Worm (Caenorhabditis elegans) whole organism, mixed stage, embryonic: ENCODE data around the gene affl-2.

Experiments
- M03D4.4 ChIP-seq: sonication (generic microtip); optimal IDR thresholded peaks from 2 replicates; lab custom pipeline; 2017; ENCODE audit warnings: mild to moderate bottlenecking, missing genetic modification characterization, missing compliant biosample characterization
- bed-3 ChIP-seq: fragments of 200-800 bp; sonication (Bioruptor generic); optimal IDR thresholded peaks from 3 replicates; lab custom pipeline; 2018; ENCODE audit warnings: mild to moderate bottlenecking, missing genetic modification characterization, moderate library complexity, missing compliant biosample characterization
- ceh-39 ChIP-seq: fragments of 150-350 bp; optimal IDR thresholded peaks from 2 replicates; lab custom pipeline; 2014; ENCODE audit warnings: missing biosample characterization, missing genetic modification characterization
- ceh-43 ChIP-seq: fragments of 200-800 bp; sonication (Bioruptor generic); optimal IDR thresholded peaks from 2 replicates; lab custom pipeline; 2018; ENCODE audit warnings: mild to moderate bottlenecking, missing genetic modification characterization, moderate library complexity, missing compliant biosample characterization
- ceh-83 ChIP-seq: fragments of 200-800 bp; sonication (Bioruptor generic); optimal IDR thresholded peaks from 2 replicates; lab custom pipeline; 2018; ENCODE audit warnings: mild to moderate bottlenecking, missing genetic modification characterization, missing compliant biosample characterization
- ces-1 ChIP-seq: fragments of 150-350 bp; optimal IDR thresholded peaks from 2 replicates; lab custom pipeline; 2014; ENCODE audit warnings: missing biosample characterization, missing genetic modification reagents, missing genetic modification characterization
- drap-1 ChIP-seq: fragments of 200-800 bp; sonication (Bioruptor generic); optimal IDR thresholded peaks from 3 replicates; lab custom pipeline; 2018; ENCODE audit warnings: mild to moderate bottlenecking, missing genetic modification characterization, missing compliant biosample characterization
- elt-1 ChIP-seq: sonication (generic microtip); optimal IDR thresholded peaks from 2 replicates; lab custom pipeline; 2017; ENCODE audit warnings: missing genetic modification characterization, mild to moderate bottlenecking, missing compliant biosample characterization, antibody characterized with exemption, moderate library complexity, borderline replicate concordance; ENCODE audit not compliant: insufficient read depth
- elt-3 ChIP-seq: fragments of 150-350 bp; optimal IDR thresholded peaks from 2 replicates; lab custom pipeline; 2014; ENCODE audit warnings: missing biosample characterization, missing genetic modification characterization
- flh-1 ChIP-seq: fragments of 200-800 bp; sonication (Bioruptor generic); optimal IDR thresholded peaks from 2 replicates; lab custom pipeline; 2018; ENCODE audit warnings: mild to moderate bottlenecking, missing genetic modification characterization, moderate library complexity, missing compliant biosample characterization
- ham-2 ChIP-seq: fragments of 200-800 bp; sonication (Bioruptor generic); optimal IDR thresholded peaks from 2 replicates; lab custom pipeline; 2018; ENCODE audit warnings: mild to moderate bottlenecking, missing genetic modification characterization, missing compliant biosample characterization
- hlh-1 ChIP-seq: fragments of 150-350 bp; optimal IDR thresholded peaks from 2 replicates; lab custom pipeline; 2014; ENCODE audit warnings: missing biosample characterization, missing genetic modification reagents, missing genetic modification characterization
- lin-13 ChIP-seq: fragments of 150-350 bp; optimal IDR thresholded peaks from 2 replicates; lab custom pipeline; 2014; ENCODE audit warnings: missing biosample characterization, missing genetic modification characterization
- lsy-2 ChIP-seq: fragments of 150-350 bp; optimal IDR thresholded peaks from 2 replicates; lab custom pipeline; 2014; ENCODE audit warnings: missing biosample characterization, missing genetic modification characterization
- mab-5 ChIP-seq: fragments of 150-350 bp; optimal IDR thresholded peaks from 2 replicates; lab custom pipeline; 2014; ENCODE audit warnings: missing biosample characterization, missing genetic modification characterization
- mep-1 ChIP-seq: fragments of 150-350 bp; optimal IDR thresholded peaks from 2 replicates; lab custom pipeline; 2017; ENCODE audit warnings: missing biosample characterization, missing genetic modification reagents, missing genetic modification characterization, inconsistent platforms
- mls-2 ChIP-seq: sonication (generic microtip); optimal IDR thresholded peaks from 2 replicates; lab custom pipeline; 2016; ENCODE audit warnings: mild to moderate bottlenecking, missing genetic modification characterization, moderate library complexity, missing compliant biosample characterization
- nhr-12 ChIP-seq: fragments of 150-350 bp; optimal IDR thresholded peaks from 2 replicates; lab custom pipeline; 2014; ENCODE audit warnings: missing biosample characterization, missing genetic modification characterization
- nhr-237 ChIP-seq: fragments of 150-350 bp; optimal IDR thresholded peaks from 2 replicates; lab custom pipeline; 2014; ENCODE audit warnings: missing biosample characterization, missing genetic modification characterization
- nhr-28 ChIP-seq: fragments of 150-350 bp; optimal IDR thresholded peaks from 2 replicates; lab custom pipeline; 2014; ENCODE audit warnings: missing biosample characterization, missing genetic modification characterization
- nhr-76 ChIP-seq: sonication (generic microtip); optimal IDR thresholded peaks from 2 replicates; lab custom pipeline; 2017; ENCODE audit warnings: missing biosample characterization, missing genetic modification characterization
- pha-4 ChIP-seq: fragments of 150-350 bp; optimal IDR thresholded peaks from 2 replicates; lab custom pipeline; 2018; ENCODE audit warnings: missing biosample characterization, missing genetic modification reagents, missing genetic modification characterization
- sem-2 ChIP-seq: fragments of 200-800 bp; sonication (Bioruptor generic); optimal IDR thresholded peaks from 2 replicates; lab custom pipeline; 2018; ENCODE audit warnings: mild to moderate bottlenecking, missing genetic modification characterization, missing compliant biosample characterization
- snpc-4 ChIP-seq: fragments of 150-350 bp; optimal IDR thresholded peaks from 2 replicates; lab custom pipeline; 2014; ENCODE audit warnings: missing biosample characterization, missing genetic modification characterization
- sptf-1 ChIP-seq: sonication (generic microtip); optimal IDR thresholded peaks from 2 replicates; lab custom pipeline; 2017; ENCODE audit warnings: mild to moderate bottlenecking, missing genetic modification characterization, moderate library complexity, missing compliant biosample characterization
- tbx-8 ChIP-seq: fragments of 200-800 bp; sonication (Bioruptor generic); optimal IDR thresholded peaks from 2 replicates; lab custom pipeline; 2018; ENCODE audit warnings: mild to moderate bottlenecking, missing genetic modification characterization, moderate library complexity, missing compliant biosample characterization
- unc-120 ChIP-seq: sonication (generic microtip); optimal IDR thresholded peaks from 2 replicates; lab custom pipeline; 2017; ENCODE audit warnings: missing genetic modification characterization, missing compliant biosample characterization; ENCODE audit not compliant: poor library complexity, severe bottlenecking
- unc-39 ChIP-seq: fragments of 150-350 bp; optimal IDR thresholded peaks from 2 replicates; lab custom pipeline; 2014; ENCODE audit warnings: missing biosample characterization, missing genetic modification characterization
- unc-62 ChIP-seq: fragments of 150-350 bp; optimal IDR thresholded peaks from 2 replicates; lab custom pipeline; 2014; ENCODE audit warnings: missing biosample characterization, missing genetic modification reagents, missing genetic modification characterization
- ztf-11 ChIP-seq: fragments of 150-350 bp; optimal IDR thresholded peaks from 2 replicates; lab custom pipeline; 2014; ENCODE audit warnings: missing biosample characterization, missing genetic modification characterization

The affl-2 gene

DNA sequence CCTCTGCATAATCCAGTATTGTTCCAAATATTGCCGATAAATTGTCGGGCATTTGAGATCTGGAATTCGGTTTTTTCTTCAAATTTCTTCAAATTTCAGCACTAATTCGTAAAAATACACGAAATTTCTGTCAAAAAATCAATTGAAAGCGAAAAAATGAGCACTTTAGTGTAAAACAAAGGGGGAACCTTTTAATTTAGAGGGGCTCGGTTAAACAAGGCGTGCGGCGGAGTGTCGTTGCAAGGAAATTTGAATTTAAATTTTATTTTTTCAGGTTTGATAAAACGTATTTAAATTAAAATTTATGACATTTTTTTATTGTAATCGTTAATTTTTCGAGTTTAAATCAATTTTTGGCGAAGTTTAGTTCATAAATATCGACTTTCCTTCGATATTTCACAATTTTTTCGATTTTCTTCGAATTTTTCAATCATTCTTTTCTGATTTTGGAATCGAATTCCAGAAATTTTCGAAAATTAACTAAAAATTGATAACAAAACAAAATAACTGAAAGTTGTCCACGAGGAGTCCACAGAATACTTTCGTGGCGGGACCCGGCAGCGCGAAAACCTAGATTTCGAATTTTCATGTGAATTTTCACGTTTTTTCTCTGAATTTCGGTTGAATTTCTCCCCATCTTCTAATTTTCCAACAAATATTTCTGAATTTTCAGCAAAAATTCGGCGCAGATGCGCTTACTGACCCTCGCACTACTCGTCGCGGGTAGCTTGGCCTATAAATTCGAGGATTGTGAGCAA, 37.1 kb downstream of the affl-2 start, which contains the start of the genes magu-1 and nemp-1:
TSS of gene magu-1 (minus strand) at position 59 of the 758 bp plus-strand sequence.
TSS of gene nemp-1 (plus strand) at position 674 of the 758 bp plus-strand sequence.
- TF ChIP-seq ces-1 (peak; percentile 25), mab-5 (tag; lab: Kevin White, UChicago) (no peak), drap-1 (GFP tag; lab: Kevin White, UChicago) (no peak), snpc-4 (tag; lab: Kevin White, UChicago) (no peak), tbx-8 (GFP tag; lab: Kevin White, UChicago) (no peak), sem-2 (GFP tag; lab: Kevin White, UChicago) (no peak)
- TF ChIP-seq, all 35 proteins: peak for 1

DNA sequence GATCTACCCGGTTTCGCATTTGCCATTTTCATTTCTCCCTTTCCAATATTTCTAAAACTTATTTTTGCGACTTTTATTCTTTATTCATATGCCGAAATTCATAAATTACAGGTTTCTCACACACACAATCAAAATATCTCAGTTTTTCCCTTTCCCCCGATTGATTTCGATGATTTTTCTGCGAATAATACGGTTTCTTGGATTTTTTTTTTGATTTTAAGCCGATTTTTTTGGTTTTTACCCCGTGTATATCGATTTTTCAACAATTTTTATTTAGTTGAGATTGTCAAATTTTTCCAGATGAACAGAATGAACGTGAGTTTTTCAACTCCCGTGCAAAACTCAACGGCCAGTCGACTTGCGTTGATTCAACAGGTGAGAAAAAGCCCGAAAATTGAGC, 40.5 kb downstream of the affl-2 start, which contains the start of gene mat-3:
TSS of gene mat-3 (plus strand) at position 301 of the 400 bp plus-strand sequence.
- TF ChIP-seq nhr-237 (tag; lab: Kevin White, UChicago) (no peak), pha-4 (no peak), elt-1 (tag; lab: Kevin White, UChicago) (no peak), lin-13 (tag; lab: Kevin White, UChicago) (no peak), unc-62 (no peak), mls-2 (no peak), ztf-11 (no peak), bed-3 (GFP tag; lab: Kevin White, UChicago) (no peak), tbx-8 (GFP tag; lab: Kevin White, UChicago) (no peak), nhr-76 (tag; lab: Kevin White, UChicago) (no peak), lsy-2 (tag; lab: Kevin White, UChicago) (no peak), ceh-83 (GFP tag; lab: Kevin White, UChicago) (no peak), mep-1 (tag; lab: Kevin White, UChicago) (no peak), ceh-43 (GFP tag; lab: Kevin White, UChicago) (no peak), ces-1 (no peak), nhr-12 (tag; lab: Kevin White, UChicago) (no peak), mab-5 (tag; lab: Kevin White, UChicago) (no peak), unc-120 (tag; lab: Kevin White, UChicago) (no peak), drap-1 (GFP tag; lab: Kevin White, UChicago) (no peak)

DNA sequence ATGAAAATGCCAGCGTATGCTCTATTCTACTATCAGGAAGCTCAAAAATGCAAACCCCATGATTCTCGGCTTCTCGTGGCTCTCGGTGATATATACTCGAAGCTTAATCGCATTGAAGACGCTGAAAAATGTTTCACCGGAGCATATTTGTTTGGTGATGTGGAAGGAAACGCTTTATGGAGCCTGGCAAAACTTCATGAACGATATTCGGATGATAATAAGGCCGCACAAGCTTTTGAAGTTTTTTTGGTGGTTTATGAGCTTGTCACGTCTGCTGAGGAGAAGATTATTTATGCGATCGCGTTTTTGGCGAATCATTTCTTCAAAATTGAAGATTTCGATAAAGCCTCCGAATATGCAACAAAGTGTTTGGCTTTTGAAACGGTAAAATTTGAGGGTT, 46.6 kb downstream of the affl-2 start:
- TF ChIP-seq ceh-43 (GFP tag; lab: Kevin White, UChicago) (no peak), elt-1 (tag; lab: Kevin White, UChicago) (no peak), flh-1 (GFP tag; lab: Kevin White, UChicago) (no peak), tbx-8 (GFP tag; lab: Kevin White, UChicago) (no peak), bed-3 (GFP tag; lab: Kevin White, UChicago) (no peak), sem-2 (GFP tag; lab: Kevin White, UChicago) (no peak), elt-3 (tag; lab: Kevin White, UChicago) (no peak), M03D4.4 (tag; lab: Kevin White, UChicago) (no peak), ztf-11 (no peak), mls-2 (no peak), ceh-83 (GFP tag; lab: Kevin White, UChicago) (no peak), sptf-1 (tag; lab: Kevin White, UChicago) (no peak), ham-2 (GFP tag; lab: Kevin White, UChicago) (no peak), mep-1 (tag; lab: Kevin White, UChicago) (no peak)

DNA sequence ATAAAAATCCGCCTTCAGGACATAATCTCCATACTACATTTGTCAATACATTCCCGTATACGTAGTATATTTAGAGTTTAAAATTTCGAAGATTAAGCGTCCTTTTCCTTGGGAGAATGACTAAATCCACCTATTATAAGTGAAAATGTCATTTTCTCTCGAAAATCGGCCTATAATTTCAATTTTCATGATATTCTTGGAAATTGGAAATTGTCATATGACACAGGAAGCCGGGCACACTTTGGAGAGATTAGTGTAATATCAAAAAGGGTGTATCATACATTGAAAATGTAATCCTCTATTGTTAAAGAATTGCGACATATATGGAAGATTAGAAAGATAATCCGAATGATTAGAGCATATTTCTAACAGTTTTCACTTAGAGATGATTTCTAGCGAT, 48.0 kb downstream of the affl-2 start:
- TF ChIP-seq nhr-237 (tag; lab: Kevin White, UChicago) (no peak), snpc-4 (tag; lab: Kevin White, UChicago) (no peak), tbx-8 (GFP tag; lab: Kevin White, UChicago) (no peak), flh-1 (GFP tag; lab: Kevin White, UChicago) (no peak), ceh-83 (GFP tag; lab: Kevin White, UChicago) (no peak), unc-62 (no peak), pha-4 (no peak)
- TF ChIP-seq, all 35 proteins: peak for 0

DNA sequence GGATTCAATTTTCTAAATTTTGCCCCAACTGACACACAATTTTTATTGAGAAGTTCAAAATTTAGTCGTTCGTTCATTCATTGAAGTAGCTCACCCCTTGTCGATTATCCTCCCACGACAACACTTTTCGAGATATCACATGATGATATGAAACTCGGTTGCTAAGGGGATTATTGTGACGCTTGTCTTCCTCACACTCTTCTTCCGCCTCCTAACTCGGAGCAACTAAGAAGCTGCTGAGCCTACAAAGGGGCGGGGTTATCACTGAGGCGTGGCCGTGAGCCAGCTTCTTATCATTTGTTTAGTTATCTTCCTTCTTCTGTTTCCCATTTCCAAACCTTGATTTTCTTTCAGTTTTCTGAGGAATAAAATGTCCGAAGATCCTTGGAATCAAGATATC, 48.9 kb downstream of the affl-2 start, which contains the start of gene F10C5.3:
TSS of gene F10C5.3 (plus strand) at position 313 of the 400 bp plus-strand sequence.
- TF ChIP-seq M03D4.4 (tag; lab: Kevin White, UChicago) (no peak), mep-1 (tag; lab: Kevin White, UChicago) (no peak), sem-2 (GFP tag; lab: Kevin White, UChicago) (no peak), elt-3 (tag; lab: Kevin White, UChicago) (no peak), nhr-237 (tag; lab: Kevin White, UChicago) (no peak), nhr-76 (tag; lab: Kevin White, UChicago) (no peak), ces-1 (no peak), nhr-28 (tag; lab: Kevin White, UChicago) (no peak), ceh-39 (tag; lab: Kevin White, UChicago) (no peak), pha-4 (no peak), mls-2 (no peak), ceh-83 (GFP tag; lab: Kevin White, UChicago) (no peak), ceh-43 (GFP tag; lab: Kevin White, UChicago) (no peak), hlh-1 (tag; lab: Kevin White, UChicago) (no peak), ham-2 (GFP tag; lab: Kevin White, UChicago) (no peak), unc-39 (tag; lab: Kevin White, UChicago) (no peak)
